Worm (Caenorhabditis elegans): ENCODE measurements around the gene ndua-12.

Gene ndua-12

ce11 chrIV:2710203-2710935, 9.3 kb downstream of the ndua-12 start, which contains the start of gene Y94H6A.10:
Gene Y94H6A.10 (minus strand): TSS chrIV:2710666.
- TF ChIP-seq ama-1 (optimal IDR thresholded peaks at IDR 0.05) (peak; percentile 40), egl-27 (tag; optimal IDR thresholded peaks at IDR 0.05) (no peak)

- TF ChIP-seq ztf-4 (tag; optimal IDR thresholded peaks at IDR 0.05) (peak; percentile 46), ztf-11 (tag; optimal IDR thresholded peaks at IDR 0.05) (no peak), R02D3.7 (tag; optimal IDR thresholded peaks at IDR 0.05) (no peak), lin-39 (tag; optimal IDR thresholded peaks at IDR 0.05) (no peak), ama-1 (optimal IDR thresholded peaks at IDR 0.05) (no peak), crh-2 (tag; optimal IDR thresholded peaks at IDR 0.05) (no peak), nhr-77 (tag; optimal IDR thresholded peaks at IDR 0.05) (no peak), fos-1 (tag; optimal IDR thresholded peaks at IDR 0.05) (no peak), aly-2 (tag; optimal IDR thresholded peaks at IDR 0.05) (no peak), nhr-12 (tag; optimal IDR thresholded peaks at IDR 0.05) (no peak), lsy-2 (tag; optimal IDR thresholded peaks at IDR 0.05) (peak in 1 of 2 experiments; percentile 20), ceh-82 (tag; optimal IDR thresholded peaks at IDR 0.05) (no peak), nhr-237 (tag; optimal IDR thresholded peaks at IDR 0.05) (no peak), nhr-21 (tag; optimal IDR thresholded peaks at IDR 0.05) (no peak), mbf-1 (tag; optimal IDR thresholded peaks at IDR 0.05) (no peak), dmd-4 (tag; optimal IDR thresholded peaks at IDR 0.05) (no peak), skn-1 (tag; optimal IDR thresholded peaks at IDR 0.05) (no peak), unc-39 (tag; optimal IDR thresholded peaks at IDR 0.05) (no peak), unc-55 (GFP tag; optimal IDR thresholded peaks at IDR 0.05) (peak; percentile 25), elt-3 (tag; optimal IDR thresholded peaks at IDR 0.05) (no peak), gmeb-1 (tag; optimal IDR thresholded peaks at IDR 0.05) (peak; percentile 12), peb-1 (tag; optimal IDR thresholded peaks at IDR 0.05) (no peak), mdl-1 (tag; optimal IDR thresholded peaks at IDR 0.05) (no peak)
These were observed 9.9 kb downstream of the ndua-12 start for ce11 chrIV:2709590-2710201.

ce11 chrIV:2708329-2708965, 11.2 kb downstream of the ndua-12 start:
- TF ChIP-seq lsy-2 (tag; optimal IDR thresholded peaks at IDR 0.05) (peak; percentile 46 to 88), C34F6.9 (tag; optimal IDR thresholded peaks at IDR 0.05) (peak; percentile 92), nhr-25 (tag; optimal IDR thresholded peaks at IDR 0.05) (peak; percentile 73), nhr-77 (tag; optimal IDR thresholded peaks at IDR 0.05) (no peak), alr-1 (tag; optimal IDR thresholded peaks at IDR 0.05) (no peak), ztf-11 (tag; optimal IDR thresholded peaks at IDR 0.05) (no peak), ceh-82 (tag; optimal IDR thresholded peaks at IDR 0.05) (peak; percentile 16), lin-39 (tag; optimal IDR thresholded peaks at IDR 0.05) (no peak), lin-13 (GFP tag; optimal IDR thresholded peaks at IDR 0.05) (peak; percentile 85), gmeb-1 (tag; optimal IDR thresholded peaks at IDR 0.05) (peak; percentile 64), nhr-237 (tag; optimal IDR thresholded peaks at IDR 0.05) (no peak), egl-27 (tag; optimal IDR thresholded peaks at IDR 0.05) (peak; percentile 58), snpc-4 (tag; optimal IDR thresholded peaks at IDR 0.05) (peak; percentile 12), sma-3 (GFP tag; optimal IDR thresholded peaks at IDR 0.05) (peak; percentile 77), sem-4 (tag; optimal IDR thresholded peaks at IDR 0.05) (peak; percentile 26), mab-5 (tag; optimal IDR thresholded peaks at IDR 0.05) (peak; percentile 78), crh-2 (tag; optimal IDR thresholded peaks at IDR 0.05) (peak; percentile 87), sma-9 (GFP tag; optimal IDR thresholded peaks at IDR 0.05) (peak; percentile 89), sma-9 (tag; optimal IDR thresholded peaks at IDR 0.05) (no peak), nhr-129 (tag; optimal IDR thresholded peaks at IDR 0.05) (peak; percentile 88), lin-11 (tag; optimal IDR thresholded peaks at IDR 0.05) (peak; percentile 76), peb-1 (tag; optimal IDR thresholded peaks at IDR 0.05) (no peak), ztf-4 (tag; optimal IDR thresholded peaks at IDR 0.05) (peak; percentile 74), mdl-1 (tag; optimal IDR thresholded peaks at IDR 0.05) (peak; percentile 81 to 91), unc-55 (GFP tag; optimal IDR thresholded peaks at IDR 0.05) (peak; percentile 89), F13H6.1 (tag; optimal IDR thresholded peaks at IDR 0.05) (peak; percentile 87), nhr-23 (tag; optimal IDR thresholded peaks at IDR 0.05) (no peak), ama-1 (optimal IDR thresholded peaks at IDR 0.05) (peak; percentile 8), nhr-21 (tag; optimal IDR thresholded peaks at IDR 0.05) (peak; percentile 85), blmp-1 (tag; optimal IDR thresholded peaks at IDR 0.05; ENCODE audit: insufficient read depth) (peak; percentile 1), R02D3.7 (tag; optimal IDR thresholded peaks at IDR 0.05) (no peak), nhr-6 (tag; optimal IDR thresholded peaks at IDR 0.05) (peak; percentile 28), ceh-16 (tag; optimal IDR thresholded peaks at IDR 0.05) (no peak), ZK546.5 (tag; optimal IDR thresholded peaks at IDR 0.05) (peak; percentile 11), fos-1 (tag; optimal IDR thresholded peaks at IDR 0.05) (peak; percentile 63), Y55F3AM.14 (GFP tag; optimal IDR thresholded peaks at IDR 0.05) (peak; percentile 70), zag-1 (tag; optimal IDR thresholded peaks at IDR 0.05) (peak; percentile 17)
